Fruit fly (Drosophila melanogaster) whole organism, embryonic: ENCODE data around the gene Nlg2.

Source experiments
- Antp ChIP-seq: fragments of 200-800 bp; sonication (Bioruptor generic); optimal IDR thresholded peaks from 3 replicates; lab custom pipeline; 2016; ENCODE audit warnings: missing biosample characterization, missing genetic modification characterization
- CG10274 ChIP-seq: fragments of 200-800 bp; sonication (Bioruptor generic); optimal IDR thresholded peaks from 3 replicates; lab custom pipeline; 2017; ENCODE audit warnings: missing biosample characterization, mild to moderate bottlenecking, missing genetic modification characterization
- CG10979 ChIP-seq: fragments of 200-800 bp; sonication (Bioruptor generic); optimal IDR thresholded peaks from 2 replicates; lab custom pipeline; 2018; ENCODE audit warnings: missing biosample characterization, mild to moderate bottlenecking, missing genetic modification characterization, moderate library complexity
- CG11456 ChIP-seq: fragments of 200-800 bp; sonication (Bioruptor generic); IDR thresholded peaks from 3 replicates; pipeline ENCODE4 v1.3.6; 2022; ENCODE audit warnings: missing biosample characterization, missing genetic modification characterization
- CG15269 ChIP-seq: fragments of 200-800 bp; sonication (Bioruptor generic); optimal IDR thresholded peaks from 2 replicates; lab custom pipeline; 2018; ENCODE audit warnings: missing biosample characterization, mild to moderate bottlenecking, missing genetic modification characterization, moderate library complexity
- CG2199 ChIP-seq: fragments of 200-800 bp; sonication (Bioruptor generic); IDR thresholded peaks from 3 replicates; pipeline ENCODE4 v1.3.6; 2022; ENCODE audit warnings: missing biosample characterization, missing genetic modification characterization
- CG4617 ChIP-seq: fragments of 200-800 bp; sonication (Bioruptor generic); optimal IDR thresholded peaks from 3 replicates; lab custom pipeline; 2016; ENCODE audit warnings: missing biosample characterization, missing genetic modification characterization, borderline replicate concordance
- CG6683 ChIP-seq: fragments of 200-800 bp; sonication (Bioruptor generic); optimal IDR thresholded peaks from 2 replicates; lab custom pipeline; 2017; ENCODE audit warnings: missing biosample characterization, mild to moderate bottlenecking, missing genetic modification characterization, missing genetic modification reagents
- CG8089 ChIP-seq: fragments of 200-800 bp; sonication (Bioruptor generic); optimal IDR thresholded peaks from 3 replicates; lab custom pipeline; 2016; ENCODE audit warnings: missing biosample characterization, missing genetic modification characterization
- CG9817 ChIP-seq: fragments of 200-800 bp; sonication (Bioruptor generic); optimal IDR thresholded peaks from 2 replicates; lab custom pipeline; 2018; ENCODE audit warnings: missing biosample characterization, mild to moderate bottlenecking, missing genetic modification characterization, moderate library complexity
- CTCF ChIP-seq: fragments of 200-800 bp; sonication (Bioruptor generic); optimal IDR thresholded peaks from 2 replicates; lab custom pipeline; 2017; ENCODE audit warnings: missing biosample characterization, mild to moderate bottlenecking, missing genetic modification characterization, moderate library complexity
- CrebB ChIP-seq: fragments of 200-800 bp; sonication (Bioruptor generic); optimal IDR thresholded peaks from 3 replicates; lab custom pipeline; 2018; ENCODE audit warnings: missing biosample characterization, mild to moderate bottlenecking, missing genetic modification characterization
- D19B ChIP-seq: fragments of 200-800 bp; sonication (Bioruptor generic); optimal IDR thresholded peaks from 2 replicates; lab custom pipeline; 2017; ENCODE audit warnings: missing biosample characterization, mild to moderate bottlenecking, missing genetic modification characterization
- Dad ChIP-seq: fragments of 200-800 bp; sonication (Bioruptor generic); optimal IDR thresholded peaks from 3 replicates; lab custom pipeline; 2016; ENCODE audit warnings: missing biosample characterization, missing genetic modification characterization
- E2f2 ChIP-seq: fragments of 200-800 bp; sonication (Bioruptor generic); IDR thresholded peaks from 2 replicates; pipeline ENCODE4 v1.3.6; 2022; ENCODE audit warnings: missing biosample characterization, missing genetic modification characterization
- Elba2 ChIP-seq: fragments of 200-800 bp; sonication (Bioruptor generic); optimal IDR thresholded peaks from 3 replicates; lab custom pipeline; 2016; ENCODE audit warnings: missing biosample characterization, missing genetic modification characterization
- Hand ChIP-seq: fragments of 200-800 bp; sonication (Bioruptor generic); optimal IDR thresholded peaks from 2 replicates; lab custom pipeline; 2017; ENCODE audit warnings: mild to moderate bottlenecking, missing biosample characterization, missing genetic modification reagents, missing genetic modification characterization
- Hr78 ChIP-seq, 2 experiments: fragments of 200-800 bp in 1 of 2; fragments of >200 bp in 1 of 2; sonication (Bioruptor generic) in 1 of 2; optimal IDR thresholded peaks; 2 replicates each; lab custom pipeline; 2017 to 2019; ENCODE audit warnings: missing biosample characterization in 2 of 2, missing genetic modification characterization in 2 of 2, mild to moderate bottlenecking in 1 of 2, moderate library complexity in 1 of 2
- MESR4 ChIP-seq: fragments of 200-800 bp; sonication (Bioruptor generic); optimal IDR thresholded peaks from 2 replicates; lab custom pipeline; 2018; ENCODE audit warnings: missing biosample characterization, mild to moderate bottlenecking, missing genetic modification characterization, moderate library complexity
- Oli ChIP-seq: fragments of 200-800 bp; sonication (Bioruptor generic); optimal IDR thresholded peaks from 2 replicates; lab custom pipeline; 2018; ENCODE audit warnings: missing biosample characterization, mild to moderate bottlenecking, missing genetic modification characterization, moderate library complexity
- Scr ChIP-seq: fragments of 200-800 bp; sonication (Bioruptor generic); IDR thresholded peaks from 2 replicates; pipeline ENCODE4 v1.3.6; 2022; ENCODE audit warnings: missing biosample characterization, missing genetic modification characterization; ENCODE audit not compliant: partially characterized antibody
- Ssrp ChIP-seq: fragments of 200-800 bp; sonication (Bioruptor generic); optimal IDR thresholded peaks from 2 replicates; lab custom pipeline; 2018; ENCODE audit warnings: missing biosample characterization, mild to moderate bottlenecking, missing genetic modification characterization, moderate library complexity
- Stat92E ChIP-seq, 3 experiments: fragments of >200 bp in 2 of 3; fragments of 200-800 bp in 1 of 3; sonication (Bioruptor generic) in 1 of 3; optimal IDR thresholded peaks; 2 replicates each; lab custom pipeline; 2017 to 2019; ENCODE audit warnings: missing biosample characterization in 3 of 3, missing genetic modification characterization in 3 of 3, mild to moderate bottlenecking in 1 of 3, moderate library complexity in 1 of 3
- Tbp ChIP-seq: fragments of >200 bp; optimal IDR thresholded peaks from 2 replicates; lab custom pipeline; 2018; ENCODE audit warnings: missing biosample characterization, missing genetic modification characterization
- cg ChIP-seq: fragments of 200-800 bp; sonication (Bioruptor generic); optimal IDR thresholded peaks from 3 replicates; lab custom pipeline; 2019; ENCODE audit warnings: missing biosample characterization, mild to moderate bottlenecking, missing genetic modification characterization, moderate library complexity
- chif ChIP-seq, 2 experiments: fragments of 200-800 bp; sonication (Bioruptor generic); optimal IDR thresholded peaks; 3 replicates each; lab custom pipeline; 2016; ENCODE audit warnings: missing biosample characterization in 2 of 2, missing genetic modification characterization in 2 of 2
- chm ChIP-seq: fragments of 200-800 bp; sonication (Bioruptor generic); IDR thresholded peaks from 2 replicates; pipeline ENCODE4 v1.3.6; 2022; ENCODE audit warnings: missing biosample characterization, missing genetic modification characterization
- danr ChIP-seq: fragments of 200-800 bp; sonication (Bioruptor generic); IDR thresholded peaks from 2 replicates; pipeline ENCODE4 v1.3.6; 2022; ENCODE audit warnings: missing biosample characterization, missing genetic modification characterization
- dpn ChIP-seq, 2 experiments: fragments of 200-800 bp; sonication (Bioruptor generic); optimal IDR thresholded peaks; 3 replicates each; lab custom pipeline; 2016; ENCODE audit warnings: missing biosample characterization in 2 of 2, missing genetic modification characterization in 2 of 2
- exex ChIP-seq: fragments of 200-800 bp; sonication (Bioruptor generic); optimal IDR thresholded peaks from 4 replicates; lab custom pipeline; 2018; ENCODE audit warnings: missing biosample characterization, mild to moderate bottlenecking, missing genetic modification characterization, moderate library complexity
- fru ChIP-seq: fragments of >200 bp; optimal IDR thresholded peaks from 2 replicates; lab custom pipeline; 2017
- gce ChIP-seq: fragments of 200-800 bp; sonication (Bioruptor generic); IDR thresholded peaks from 3 replicates; pipeline ENCODE4 v1.3.6; 2022; ENCODE audit warnings: missing biosample characterization, missing genetic modification characterization
- gcm ChIP-seq: fragments of 200-800 bp; sonication (Bioruptor generic); optimal IDR thresholded peaks from 2 replicates; lab custom pipeline; 2019; ENCODE audit warnings: missing biosample characterization, mild to moderate bottlenecking, missing genetic modification characterization, moderate library complexity
- gcm2 ChIP-seq: fragments of 200-800 bp; sonication (Bioruptor generic); optimal IDR thresholded peaks from 2 replicates; lab custom pipeline; 2016; ENCODE audit warnings: missing biosample characterization, missing genetic modification characterization
- h ChIP-seq: fragments of >200 bp; optimal IDR thresholded peaks from 2 replicates; lab custom pipeline; 2017
- jing ChIP-seq: fragments of 200-800 bp; sonication (Bioruptor generic); optimal IDR thresholded peaks from 2 replicates; lab custom pipeline; 2018; ENCODE audit warnings: missing biosample characterization, mild to moderate bottlenecking, missing genetic modification characterization
- kah ChIP-seq: fragments of 200-800 bp; sonication (Bioruptor generic); optimal IDR thresholded peaks from 2 replicates; lab custom pipeline; 2018; ENCODE audit warnings: missing biosample characterization, mild to moderate bottlenecking, missing genetic modification characterization
- kay ChIP-seq: fragments of 200-800 bp; sonication (Bioruptor generic); optimal IDR thresholded peaks from 2 replicates; lab custom pipeline; 2016; ENCODE audit warnings: missing biosample characterization, missing genetic modification characterization
- mld ChIP-seq: fragments of 200-800 bp; sonication (Bioruptor generic); IDR thresholded peaks from 3 replicates; pipeline ENCODE4 v1.3.6; 2022; ENCODE audit warnings: missing biosample characterization, missing genetic modification characterization; ENCODE audit not compliant: partially characterized antibody
- otp ChIP-seq: fragments of 200-800 bp; sonication (Bioruptor generic); IDR thresholded peaks from 3 replicates; pipeline ENCODE4, ENCODE4 v1.3.6; 2022; ENCODE audit warnings: missing biosample characterization, missing genetic modification characterization
- pho ChIP-seq: fragments of 200-800 bp; sonication (Bioruptor generic); optimal IDR thresholded peaks from 2 replicates; lab custom pipeline; 2016; ENCODE audit warnings: missing biosample characterization, missing genetic modification characterization
- prd ChIP-seq, 3 experiments: fragments of >200 bp in 2 of 3; fragments of 200-800 bp in 1 of 3; sonication (Bioruptor generic) in 1 of 3; optimal IDR thresholded peaks in 2 of 3; IDR thresholded peaks in 1 of 3; 2 replicates in 2 of 3; 3 replicates in 1 of 3; pipeline versions ENCODE4 v1.3.6 to Lab custom; 2017 to 2022; ENCODE audit warnings: missing biosample characterization in 1 of 3, missing genetic modification characterization in 1 of 3
- pzg ChIP-seq: fragments of 200-800 bp; sonication (Bioruptor generic); optimal IDR thresholded peaks from 3 replicates; lab custom pipeline; 2018; ENCODE audit warnings: missing biosample characterization, mild to moderate bottlenecking, missing genetic modification characterization, moderate library complexity
- salm ChIP-seq: fragments of 200-800 bp; sonication (Bioruptor generic); optimal IDR thresholded peaks from 2 replicates; lab custom pipeline; 2018; ENCODE audit warnings: missing biosample characterization, mild to moderate bottlenecking, missing genetic modification characterization
- sc ChIP-seq, 3 experiments: fragments of >200 bp in 2 of 3; fragments of 200-800 bp in 1 of 3; sonication (Bioruptor generic) in 1 of 3; optimal IDR thresholded peaks; 2 replicates in 2 of 3; 3 replicates in 1 of 3; lab custom pipeline; 2017; ENCODE audit warnings: mild to moderate bottlenecking in 1 of 3, missing biosample characterization in 1 of 3, missing genetic modification characterization in 1 of 3, missing genetic modification reagents in 1 of 3
- sima ChIP-seq: fragments of 200-800 bp; sonication (Bioruptor generic); optimal IDR thresholded peaks from 2 replicates; lab custom pipeline; 2016; ENCODE audit warnings: missing biosample characterization, missing genetic modification characterization
- tap ChIP-seq: fragments of 200-800 bp; optimal IDR thresholded peaks from 3 replicates; lab custom pipeline; 2019; ENCODE audit warnings: missing biosample characterization, mild to moderate bottlenecking, missing genetic modification characterization, moderate library complexity
- yki ChIP-seq: fragments of >200 bp; optimal IDR thresholded peaks from 3 replicates; lab custom pipeline; 2018
- zf30C ChIP-seq: fragments of 200-800 bp; sonication (Bioruptor generic); optimal IDR thresholded peaks from 3 replicates; lab custom pipeline; 2018; ENCODE audit warnings: missing biosample characterization, mild to moderate bottlenecking, missing genetic modification characterization
- zfh1 ChIP-seq: fragments of 200-800 bp; sonication (Bioruptor generic); IDR thresholded peaks from 3 replicates; pipeline ENCODE4 v1.3.6; 2022; ENCODE audit warnings: missing biosample characterization, missing genetic modification characterization

Nlg2 gene

dm6 chr2L:6841349-6841748, 33.4 kb upstream of the Nlg2 start (continued):
- TF ChIP-seq CG6683: no peak
- no peak for TF ChIP-seq MESR4 (GFP tag; lab: Kevin White, UChicago)
- TF ChIP-seq sima (GFP tag; lab: Kevin White, UChicago): no peak
- peak; percentile 71 for TF ChIP-seq jing
- TF ChIP-seq Oli (tag; lab: Kevin White, UChicago): peak; percentile 74
- no peak for TF ChIP-seq Tbp
- peak; percentile 41 for TF ChIP-seq Elba2 (GFP tag; lab: Kevin White, UChicago)
- peak; percentile 20 for TF ChIP-seq salm
- peak; percentile 13 for TF ChIP-seq pho (GFP tag; lab: Kevin White, UChicago)
- no peak for TF ChIP-seq yki (lab: Kevin White, UChicago)
- TF ChIP-seq mld (GFP tag; lab: Robert Waterston, UW): no peak
- TF ChIP-seq CG4617: peak; percentile 16
- TF ChIP-seq CG15269: no peak
- TF ChIP-seq Hr78 (GFP tag; optimal IDR thresholded peaks at IDR 0.05; lab: Kevin White, UChicago): peak in 1 of 2 experiments; percentile 2
- no peak for TF ChIP-seq Scr (GFP tag; lab: Robert Waterston, UW)
- no peak for TF ChIP-seq exex
- no peak for TF ChIP-seq gcm2 (GFP tag; lab: Kevin White, UChicago)
- TF ChIP-seq pzg (GFP tag; lab: Kevin White, UChicago): no peak
- TF ChIP-seq cg: no peak
- peak; percentile 89 for TF ChIP-seq CG10979 (tag; lab: Kevin White, UChicago)
- no peak for TF ChIP-seq fru (lab: Kevin White, UChicago)
- TF ChIP-seq CG8089 (GFP tag; lab: Kevin White, UChicago): peak; percentile 69
- TF ChIP-seq zf30C: peak; percentile 89
- peak; percentile 85 for TF ChIP-seq otp (GFP tag; lab: Robert Waterston, UW)
- TF ChIP-seq Dad: peak; percentile 64
- no peak for TF ChIP-seq prd (optimal IDR thresholded peaks at IDR 0.05; lab: Kevin White, UChicago)
- TF ChIP-seq prd (GFP tag; IDR thresholded peaks at IDR 0.05; lab: Robert Waterston, UW): peak; percentile 95
- TF ChIP-seq danr (GFP tag; lab: Robert Waterston, UW): no peak
- peak; percentile 18 for TF ChIP-seq CrebB (tag; lab: Kevin White, UChicago)
- no peak for TF ChIP-seq D19B (GFP tag; lab: Kevin White, UChicago)
- TF ChIP-seq tap: peak; percentile 69
- peak; percentile 49 to 67 for TF ChIP-seq dpn (GFP tag; optimal IDR thresholded peaks at IDR 0.05; lab: Kevin White, UChicago)
- TF ChIP-seq kah (GFP tag; lab: Kevin White, UChicago): peak; percentile 41
- no peak for TF ChIP-seq h (lab: Kevin White, UChicago)
- TF ChIP-seq Antp: peak; percentile 58
- TF ChIP-seq CG2199 (GFP tag; lab: Robert Waterston, UW): peak; percentile 30; the same call in 1 of the 3 replicates
- TF ChIP-seq CTCF (GFP tag; lab: Kevin White, UChicago): no peak
- TF ChIP-seq E2f2 (GFP tag; lab: Robert Waterston, UW): peak; percentile 20; the same call in 1 of the 2 replicates
- no peak for TF ChIP-seq CG10274 (GFP tag; lab: Kevin White, UChicago)
- peak in 1 of 3 experiments; percentile 60 for TF ChIP-seq Stat92E (GFP tag; optimal IDR thresholded peaks at IDR 0.05; lab: Kevin White, UChicago)
- no peak for TF ChIP-seq sc (optimal IDR thresholded peaks at IDR 0.05; lab: Kevin White, UChicago)
- peak; percentile 73 for TF ChIP-seq sc (GFP tag; optimal IDR thresholded peaks at IDR 0.05; lab: Kevin White, UChicago)
- peak; percentile 92 for TF ChIP-seq zfh1
- peak; percentile 71 to 88 for TF ChIP-seq chif (GFP tag; optimal IDR thresholded peaks at IDR 0.05; lab: Kevin White, UChicago)
- TF ChIP-seq kay (GFP tag; lab: Kevin White, UChicago): peak; percentile 57
- peak; percentile 42 for TF ChIP-seq CG9817 (tag; lab: Kevin White, UChicago)
- peak; percentile 75; the same call in 2 of the 3 replicates for TF ChIP-seq gce (GFP tag; lab: Robert Waterston, UW)
- TF ChIP-seq gcm (GFP tag; lab: Kevin White, UChicago): peak; percentile 75
- TF ChIP-seq CG11456: peak; percentile 62; the same call in 1 of the 3 replicates
- peak; percentile 68 for TF ChIP-seq Ssrp (tag; lab: Kevin White, UChicago)
- peak; percentile 82 for TF ChIP-seq chm (GFP tag; lab: Robert Waterston, UW)
- no peak for TF ChIP-seq Hand (GFP tag; lab: Kevin White, UChicago)
